Worm (Caenorhabditis elegans): ENCODE data around the gene C16E9.1.

Gene C16E9.1

ce11 chrX:6939917-6940316, at the start of gene C16E9.1:
TSS of gene C16E9.1 (plus strand) at chrX:6940217.
- TF ChIP-seq mdl-1 (tag; optimal IDR thresholded peaks at IDR 0.05) = no peak
- TF ChIP-seq ceh-9 (tag; optimal IDR thresholded peaks at IDR 0.05) = no peak
- TF ChIP-seq daf-12 (tag; optimal IDR thresholded peaks at IDR 0.05) = no peak

ce11 chrX:6893074-6893473, 46.9 kb upstream of the C16E9.1 start:
- TF ChIP-seq sea-2 (GFP tag; optimal IDR thresholded peaks at IDR 0.05) (no peak), unc-62 (GFP tag; optimal IDR thresholded peaks at IDR 0.05) (no peak), egl-5 (tag; optimal IDR thresholded peaks at IDR 0.05) (no peak), unc-39 (tag; optimal IDR thresholded peaks at IDR 0.05) (no peak), nhr-28 (tag; optimal IDR thresholded peaks at IDR 0.05) (no peak)

ce11 chrX:6894104-6894503, 45.9 kb upstream of the C16E9.1 start:
- TF ChIP-seq skn-1 (tag; optimal IDR thresholded peaks at IDR 0.05) = no peak
- TF ChIP-seq nhr-67 (tag; optimal IDR thresholded peaks at IDR 0.05) = no peak
- TF ChIP-seq egl-5 (tag; optimal IDR thresholded peaks at IDR 0.05) = peak; percentile 87
- TF ChIP-seq elt-1 (tag; optimal IDR thresholded peaks at IDR 0.05) = peak; percentile 41
- TF ChIP-seq lin-39 (tag; optimal IDR thresholded peaks at IDR 0.05) = peak; percentile 35

- TF ChIP-seq fkh-2 (tag; optimal IDR thresholded peaks at IDR 0.05) (no peak), ZK546.5 (tag; optimal IDR thresholded peaks at IDR 0.05) (no peak), egl-5 (tag; optimal IDR thresholded peaks at IDR 0.05) (no peak), nhr-12 (tag; optimal IDR thresholded peaks at IDR 0.05) (no peak), fkh-10 (GFP tag; optimal IDR thresholded peaks at IDR 0.05) (no peak), lin-15B (tag; optimal IDR thresholded peaks at IDR 0.05) (no peak), nhr-25 (tag; optimal IDR thresholded peaks at IDR 0.05) (no peak), mml-1 (tag; optimal IDR thresholded peaks at IDR 0.05) (no peak), hmg-11 (tag; optimal IDR thresholded peaks at IDR 0.05) (no peak), R02D3.7 (tag; optimal IDR thresholded peaks at IDR 0.05) (no peak), nhr-237 (tag; optimal IDR thresholded peaks at IDR 0.05) (no peak), elt-1 (tag; optimal IDR thresholded peaks at IDR 0.05) (no peak), nfya-1 (tag; optimal IDR thresholded peaks at IDR 0.05; ENCODE audit: insufficient read depth) (no peak), fos-1 (tag; optimal IDR thresholded peaks at IDR 0.05) (no peak), jun-1 (tag; optimal IDR thresholded peaks at IDR 0.05) (no peak), ceh-82 (tag; optimal IDR thresholded peaks at IDR 0.05) (no peak), nhr-76 (tag; optimal IDR thresholded peaks at IDR 0.05) (no peak), unc-62 (GFP tag; optimal IDR thresholded peaks at IDR 0.05) (no peak)
Observed at ce11 chrX:6899848-6900247, 40.2 kb upstream of the C16E9.1 start, which contains the start of gene F14B8.4. TSS of gene F14B8.4 (minus strand) at chrX:6899948.

- TF ChIP-seq zag-1 (tag; optimal IDR thresholded peaks at IDR 0.05) = no peak
- no peak for TF ChIP-seq ztf-11 (tag; optimal IDR thresholded peaks at IDR 0.05)
Observed at ce11 chrX:6901078-6901477, 38.9 kb upstream of the C16E9.1 start, which contains the start of gene pes-23. TSS of gene pes-23 (plus strand) at chrX:6901378.

- TF ChIP-seq R02D3.7 (tag; optimal IDR thresholded peaks at IDR 0.05) = no peak
- TF ChIP-seq pqm-1 (tag; optimal IDR thresholded peaks at IDR 0.05) = peak; percentile 22
- peak; percentile 72 for TF ChIP-seq hmg-11 (tag; optimal IDR thresholded peaks at IDR 0.05)
- TF ChIP-seq unc-39 (tag; optimal IDR thresholded peaks at IDR 0.05) = no peak
- TF ChIP-seq elt-2 (tag; optimal IDR thresholded peaks at IDR 0.05) = peak; percentile 51
- peak; percentile 10 for TF ChIP-seq nhr-23 (tag; optimal IDR thresholded peaks at IDR 0.05)
- TF ChIP-seq fkh-10 (GFP tag; optimal IDR thresholded peaks at IDR 0.05) = no peak
- TF ChIP-seq eor-1 (tag; optimal IDR thresholded peaks at IDR 0.05) = no peak
- no peak for TF ChIP-seq skn-1 (tag; optimal IDR thresholded peaks at IDR 0.05)
- TF ChIP-seq sea-2 (GFP tag; optimal IDR thresholded peaks at IDR 0.05) = no peak
- TF ChIP-seq nhr-11 (tag; optimal IDR thresholded peaks at IDR 0.05) = no peak
- TF ChIP-seq ama-1 (optimal IDR thresholded peaks at IDR 0.05) = no peak
- TF ChIP-seq nfya-1 (tag; optimal IDR thresholded peaks at IDR 0.05; ENCODE audit: insufficient read depth) = peak; percentile 17
- TF ChIP-seq mml-1 (tag; optimal IDR thresholded peaks at IDR 0.05) = no peak
- no peak for TF ChIP-seq pha-4 (tag; optimal IDR thresholded peaks at IDR 0.05)
- no peak for TF ChIP-seq ceh-28 (tag; optimal IDR thresholded peaks at IDR 0.05)
- no peak for TF ChIP-seq lin-15B (tag; optimal IDR thresholded peaks at IDR 0.05)
- no peak for TF ChIP-seq fos-1 (tag; optimal IDR thresholded peaks at IDR 0.05)
- TF ChIP-seq ztf-11 (tag; optimal IDR thresholded peaks at IDR 0.05) = no peak
- no peak for TF ChIP-seq nhr-76 (tag; optimal IDR thresholded peaks at IDR 0.05)
- no peak for TF ChIP-seq ceh-82 (tag; optimal IDR thresholded peaks at IDR 0.05)
- peak in 1 of 3 experiments; percentile 0 for TF ChIP-seq elt-3 (tag; optimal IDR thresholded peaks at IDR 0.05)
- no peak for TF ChIP-seq snpc-4 (tag; optimal IDR thresholded peaks at IDR 0.05)
- TF ChIP-seq ZK546.5 (tag; optimal IDR thresholded peaks at IDR 0.05) = no peak
- no peak for TF ChIP-seq ztf-4 (tag; optimal IDR thresholded peaks at IDR 0.05)
- no peak for TF ChIP-seq nhr-12 (tag; optimal IDR thresholded peaks at IDR 0.05)
- peak; percentile 10 for TF ChIP-seq tbx-2 (tag; optimal IDR thresholded peaks at IDR 0.05)
- TF ChIP-seq zag-1 (tag; optimal IDR thresholded peaks at IDR 0.05) = no peak
- TF ChIP-seq nhr-25 (tag; optimal IDR thresholded peaks at IDR 0.05) = no peak
- no peak for TF ChIP-seq aly-2 (tag; optimal IDR thresholded peaks at IDR 0.05)
- TF ChIP-seq nhr-28 (tag; optimal IDR thresholded peaks at IDR 0.05) = no peak
- TF ChIP-seq ceh-9 (tag; optimal IDR thresholded peaks at IDR 0.05) = no peak
Observed at ce11 chrX:6902958-6903357, 37.1 kb upstream of the C16E9.1 start.

Measured in whole organism, L3 larva.